Worm (Caenorhabditis elegans) whole organism, L3 larva: ENCODE data around the gene C03G6.17.

Experiments used
- ceh-28 ChIP-seq: fragments of 150-350 bp; optimal IDR thresholded peaks from 2 replicates; lab custom pipeline; 2014; ENCODE audit warnings: missing biosample characterization, missing genetic modification reagents, missing genetic modification characterization
- daf-12 ChIP-seq: fragments of 150-350 bp; optimal IDR thresholded peaks from 2 replicates; lab custom pipeline; 2014; ENCODE audit warnings: missing biosample characterization, missing genetic modification reagents, missing genetic modification characterization
- egl-5 ChIP-seq: fragments of 150-350 bp; optimal IDR thresholded peaks from 2 replicates; lab custom pipeline; 2017; ENCODE audit warnings: missing biosample characterization, missing genetic modification reagents, missing genetic modification characterization, inconsistent platforms
- elt-1 ChIP-seq: fragments of 150-350 bp; optimal IDR thresholded peaks from 2 replicates; lab custom pipeline; 2014; ENCODE audit warnings: missing biosample characterization, missing genetic modification characterization
- eor-1 ChIP-seq, 2 experiments: fragments of 150-350 bp; optimal IDR thresholded peaks; 2 replicates each; lab custom pipeline; 2014 to 2018; ENCODE audit warnings: missing biosample characterization in 2 of 2, missing genetic modification characterization in 2 of 2
- lin-39 ChIP-seq: fragments of 150-350 bp; optimal IDR thresholded peaks from 2 replicates; lab custom pipeline; 2018; ENCODE audit warnings: missing biosample characterization, missing genetic modification reagents, missing genetic modification characterization
- nhr-11 ChIP-seq: fragments of 150-350 bp; optimal IDR thresholded peaks from 2 replicates; lab custom pipeline; 2014; ENCODE audit warnings: missing biosample characterization, missing genetic modification characterization
- nhr-12 ChIP-seq: fragments of 150-350 bp; optimal IDR thresholded peaks from 2 replicates; lab custom pipeline; 2014; ENCODE audit warnings: missing biosample characterization, missing genetic modification characterization
- nhr-77 ChIP-seq: fragments of 150-350 bp; optimal IDR thresholded peaks from 2 replicates; lab custom pipeline; 2014; ENCODE audit warnings: missing biosample characterization, missing genetic modification characterization
- pqm-1 ChIP-seq: fragments of 150-350 bp; optimal IDR thresholded peaks from 2 replicates; lab custom pipeline; 2017; ENCODE audit warnings: missing biosample characterization, missing genetic modification characterization, inconsistent platforms
- skn-1 ChIP-seq: fragments of 150-350 bp; optimal IDR thresholded peaks from 2 replicates; lab custom pipeline; 2014; ENCODE audit warnings: missing biosample characterization, missing genetic modification characterization
- unc-62 ChIP-seq: fragments of 150-350 bp; sonication (generic microtip); optimal IDR thresholded peaks from 4 replicates; lab custom pipeline; 2014; ENCODE audit warnings: missing biosample characterization, missing genetic modification reagents, missing genetic modification characterization

DNA sequence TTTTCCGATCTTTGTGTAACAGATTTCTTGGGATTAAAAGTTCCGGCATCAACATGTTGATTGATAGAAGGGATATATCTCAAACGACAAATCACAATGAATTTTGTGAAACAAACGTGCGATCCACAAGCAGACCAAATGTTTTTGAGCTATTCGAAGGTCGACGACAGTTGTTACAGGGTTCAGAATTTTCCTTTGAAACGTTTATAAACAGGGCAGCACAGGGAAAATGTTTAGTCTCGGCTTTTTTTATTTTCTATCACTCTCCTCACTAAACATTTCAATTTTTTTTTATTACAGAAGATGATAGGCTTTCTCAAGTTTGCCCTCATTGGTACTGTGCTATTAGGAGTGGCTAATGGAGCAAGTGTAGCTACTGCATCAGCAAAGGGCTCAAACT lies 16.0 kb downstream of the C03G6.17 start, which contains the start of gene exc-13:
- TF ChIP-seq unc-62 (GFP tag; lab: Kevin White, UChicago) = no peak
- no peak for TF ChIP-seq eor-1 (tag; optimal IDR thresholded peaks at IDR 0.05; lab: Kevin White, UChicago)
- TF ChIP-seq nhr-11 (tag; lab: Kevin White, UChicago) = no peak
- TF ChIP-seq daf-12 (tag; lab: Kevin White, UChicago) = no peak
- no peak for TF ChIP-seq nhr-12 (tag; lab: Kevin White, UChicago)
- TF ChIP-seq ceh-28 (tag; lab: Kevin White, UChicago) = no peak
- TF ChIP-seq lin-39 (tag; lab: Kevin White, UChicago) = peak; percentile 2
- no peak for TF ChIP-seq skn-1
- TF ChIP-seq pqm-1 (tag; lab: Kevin White, UChicago) = no peak
- no peak for TF ChIP-seq nhr-77
- TF ChIP-seq elt-1 (tag; lab: Kevin White, UChicago) = no peak
- TF ChIP-seq egl-5 = no peak
